Worm (Caenorhabditis elegans) whole organism, L1 larva: ENCODE measurements around the gene F58B4.2.

Experiments used
- C04F5.9 ChIP-seq: sonication (generic microtip); optimal IDR thresholded peaks from 2 replicates; lab custom pipeline; 2016; ENCODE audit warnings: missing genetic modification characterization, missing compliant biosample characterization
- C16A3.4 ChIP-seq: fragments of 150-350 bp; optimal IDR thresholded peaks from 2 replicates; lab custom pipeline; 2014; ENCODE audit warnings: missing biosample characterization, missing genetic modification characterization
- C34B4.2 ChIP-seq: sonication (generic microtip); optimal IDR thresholded peaks from 2 replicates; lab custom pipeline; 2017; ENCODE audit warnings: mild to moderate bottlenecking, missing genetic modification characterization, missing compliant biosample characterization
- Y116A8C.19 ChIP-seq: sonication (generic microtip); optimal IDR thresholded peaks from 2 replicates; lab custom pipeline; 2016; ENCODE audit warnings: missing compliant biosample characterization, missing genetic modification characterization, borderline replicate concordance
- aha-1 ChIP-seq: fragments of 150-350 bp; optimal IDR thresholded peaks from 2 replicates; lab custom pipeline; 2014; ENCODE audit warnings: missing biosample characterization, missing genetic modification characterization
- aly-2 ChIP-seq: fragments of 150-350 bp; optimal IDR thresholded peaks from 2 replicates; lab custom pipeline; 2014; ENCODE audit warnings: missing biosample characterization, missing genetic modification characterization
- ceh-82 ChIP-seq, 3 experiments: fragments of 150-350 bp in 1 of 3; sonication (generic microtip) in 2 of 3; optimal IDR thresholded peaks; 2 replicates each; lab custom pipeline; 2014 to 2017; ENCODE audit warnings: missing biosample characterization in 3 of 3, missing genetic modification characterization in 3 of 3
- ceh-88 ChIP-seq: fragments of 200-800 bp; sonication (Bioruptor generic); IDR thresholded peaks from 2 replicates; pipeline ENCODE4 v1.3.6; 2022; ENCODE audit warnings: missing genetic modification characterization, missing compliant biosample characterization
- ceh-90 ChIP-seq: sonication (generic microtip); optimal IDR thresholded peaks from 2 replicates; lab custom pipeline; 2016; ENCODE audit warnings: missing genetic modification characterization, missing compliant biosample characterization
- dpl-1 ChIP-seq, 3 experiments: fragments of 150-350 bp in 2 of 3; sonication (generic microtip) in 1 of 3; optimal IDR thresholded peaks; 2 replicates each; lab custom pipeline; 2014 to 2017; ENCODE audit warnings: missing biosample characterization in 3 of 3, missing genetic modification characterization in 3 of 3, missing genetic modification reagents in 3 of 3
- dsc-1 ChIP-seq: sonication (generic microtip); optimal IDR thresholded peaks from 2 replicates; lab custom pipeline; 2016; ENCODE audit warnings: mild to moderate bottlenecking, missing genetic modification characterization, missing compliant biosample characterization
- efl-1 ChIP-seq, 4 experiments: fragments of 150-350 bp; optimal IDR thresholded peaks in 3 of 4; peaks in 1 of 4; 1 replicate in 1 of 4; 2 replicates in 3 of 4; lab custom pipeline; 2014; ENCODE audit warnings: missing biosample characterization in 2 of 4, missing genetic modification characterization in 2 of 4, missing genetic modification reagents in 2 of 4
- efl-3 ChIP-seq: fragments of 200-800 bp; sonication (Bioruptor generic); optimal IDR thresholded peaks from 2 replicates; lab custom pipeline; 2018; ENCODE audit warnings: mild to moderate bottlenecking, missing genetic modification characterization, missing compliant biosample characterization
- elt-2 ChIP-seq: sonication (generic microtip); optimal IDR thresholded peaks from 2 replicates; lab custom pipeline; 2016; ENCODE audit warnings: missing genetic modification characterization, mild to moderate bottlenecking, inconsistent platforms, missing compliant biosample characterization, missing genetic modification reagents
- elt-3 ChIP-seq, 6 experiments: fragments of 150-350 bp in 1 of 6; sonication (generic microtip); optimal IDR thresholded peaks; 2 replicates each; lab custom pipeline; 2017 to 2018; ENCODE audit warnings: missing biosample characterization in 6 of 6, missing genetic modification characterization in 6 of 6, inconsistent platforms in 1 of 6
- fos-1 ChIP-seq: fragments of 150-350 bp; optimal IDR thresholded peaks from 2 replicates; lab custom pipeline; 2014; ENCODE audit warnings: missing biosample characterization, missing genetic modification characterization
- grh-1 ChIP-seq: fragments of 200-800 bp; sonication (Bioruptor generic); IDR thresholded peaks from 2 replicates; pipeline ENCODE4 v1.3.6; 2022; ENCODE audit warnings: missing genetic modification reagents, missing genetic modification characterization, missing compliant biosample characterization
- hlh-17 ChIP-seq: fragments of 200-800 bp; sonication (Bioruptor generic); optimal IDR thresholded peaks from 2 replicates; lab custom pipeline; 2018; ENCODE audit warnings: missing genetic modification characterization, mild to moderate bottlenecking, missing compliant biosample characterization, moderate library complexity, borderline replicate concordance
- hlh-4 ChIP-seq: sonication (generic microtip); optimal IDR thresholded peaks from 2 replicates; lab custom pipeline; 2016; ENCODE audit warnings: mild to moderate bottlenecking, missing genetic modification characterization, missing compliant biosample characterization
- irx-1 ChIP-seq: sonication (generic microtip); optimal IDR thresholded peaks from 2 replicates; lab custom pipeline; 2016; ENCODE audit warnings: missing genetic modification characterization, missing compliant biosample characterization
- jun-1 ChIP-seq: fragments of 150-350 bp; optimal IDR thresholded peaks from 2 replicates; lab custom pipeline; 2014; ENCODE audit warnings: missing biosample characterization, missing genetic modification reagents, missing genetic modification characterization
- lin-35 ChIP-seq, 2 experiments: fragments of 150-350 bp; optimal IDR thresholded peaks; 2 replicates each; lab custom pipeline; 2014; ENCODE audit warnings: missing biosample characterization in 2 of 2, missing genetic modification characterization in 2 of 2, missing genetic modification reagents in 2 of 2
- lin-39 ChIP-seq: fragments of 150-350 bp; optimal IDR thresholded peaks from 2 replicates; lab custom pipeline; 2014; ENCODE audit warnings: missing biosample characterization, missing genetic modification reagents, missing genetic modification characterization
- lir-3 ChIP-seq: sonication (generic microtip); optimal IDR thresholded peaks from 2 replicates; lab custom pipeline; 2016; ENCODE audit warnings: mild to moderate bottlenecking, missing genetic modification characterization, moderate library complexity, missing compliant biosample characterization; ENCODE audit not compliant: poor library complexity
- lsy-2 ChIP-seq, 2 experiments: fragments of 150-350 bp; optimal IDR thresholded peaks; 2 replicates each; lab custom pipeline; 2014; ENCODE audit warnings: missing biosample characterization in 2 of 2, missing genetic modification characterization in 2 of 2
- mdl-1 ChIP-seq, 2 experiments: fragments of 150-350 bp; optimal IDR thresholded peaks; 2 replicates each; lab custom pipeline; 2014 to 2017; ENCODE audit warnings: missing biosample characterization in 2 of 2, missing genetic modification characterization in 2 of 2, inconsistent platforms in 1 of 2
- mep-1 ChIP-seq: fragments of 150-350 bp; optimal IDR thresholded peaks from 2 replicates; lab custom pipeline; 2014; ENCODE audit warnings: missing biosample characterization, missing genetic modification characterization
- nhr-11 ChIP-seq: fragments of 150-350 bp; optimal IDR thresholded peaks from 2 replicates; lab custom pipeline; 2014; ENCODE audit warnings: missing biosample characterization, missing genetic modification characterization
- nhr-12 ChIP-seq: sonication (generic microtip); optimal IDR thresholded peaks from 2 replicates; lab custom pipeline; 2017; ENCODE audit warnings: missing biosample characterization, missing genetic modification characterization
- nhr-19 ChIP-seq: fragments of 200-800 bp; sonication (Bioruptor generic); conservative IDR thresholded peaks from 2 replicates; pipeline ENCODE4 v1.3.6; 2022; ENCODE audit warnings: missing genetic modification characterization, missing compliant biosample characterization
- nhr-28 ChIP-seq: fragments of 150-350 bp; optimal IDR thresholded peaks from 2 replicates; lab custom pipeline; 2014; ENCODE audit warnings: missing biosample characterization, missing genetic modification characterization
- nhr-71 ChIP-seq: sonication (generic microtip); optimal IDR thresholded peaks from 2 replicates; lab custom pipeline; 2016; ENCODE audit warnings: mild to moderate bottlenecking, missing genetic modification characterization, moderate library complexity, missing compliant biosample characterization
- nhr-84 ChIP-seq: sonication (generic microtip); optimal IDR thresholded peaks from 2 replicates; lab custom pipeline; 2017; ENCODE audit warnings: missing biosample characterization, missing genetic modification characterization
- nhr-85 ChIP-seq: sonication (generic microtip); peaks from one replicate; lab custom pipeline; 2016; ENCODE audit warnings: missing genetic modification characterization, inconsistent platforms, missing compliant biosample characterization
- pag-3 ChIP-seq: sonication (generic microtip); optimal IDR thresholded peaks from 2 replicates; lab custom pipeline; 2017; ENCODE audit warnings: missing genetic modification characterization, mild to moderate bottlenecking, missing compliant biosample characterization, antibody characterized with exemption, borderline replicate concordance; ENCODE audit not compliant: insufficient read depth
- rnt-1 ChIP-seq: sonication (generic microtip); optimal IDR thresholded peaks from 2 replicates; lab custom pipeline; 2016; ENCODE audit warnings: mild to moderate bottlenecking, missing genetic modification characterization, moderate library complexity, missing compliant biosample characterization
- snpc-4 ChIP-seq: fragments of 150-350 bp; optimal IDR thresholded peaks from 2 replicates; lab custom pipeline; 2014; ENCODE audit warnings: missing biosample characterization, missing genetic modification characterization
- snu-23 ChIP-seq: sonication (generic microtip); optimal IDR thresholded peaks from 2 replicates; lab custom pipeline; 2016; ENCODE audit warnings: missing genetic modification characterization, missing compliant biosample characterization
- sptf-1 ChIP-seq: fragments of 150-350 bp; optimal IDR thresholded peaks from 2 replicates; lab custom pipeline; 2014; ENCODE audit warnings: missing biosample characterization, missing genetic modification characterization
- sup-37 ChIP-seq: fragments of 200-800 bp; sonication (Bioruptor generic); optimal IDR thresholded peaks from 2 replicates; lab custom pipeline; 2018; ENCODE audit warnings: mild to moderate bottlenecking, missing genetic modification characterization, missing compliant biosample characterization
- swsn-7 ChIP-seq: sonication (generic microtip); optimal IDR thresholded peaks from 2 replicates; lab custom pipeline; 2016; ENCODE audit warnings: missing genetic modification characterization, missing compliant biosample characterization
- tbx-2 ChIP-seq: sonication (generic microtip); optimal IDR thresholded peaks from 2 replicates; lab custom pipeline; 2016; ENCODE audit warnings: missing genetic modification characterization, missing compliant biosample characterization
- unc-86 ChIP-seq: sonication (generic microtip); optimal IDR thresholded peaks from 2 replicates; lab custom pipeline; 2016; ENCODE audit warnings: missing genetic modification characterization, missing compliant biosample characterization
- unc-98 ChIP-seq: fragments of 200-800 bp; sonication (Bioruptor generic); IDR thresholded peaks from 2 replicates; pipeline ENCODE4 v1.3.6; 2022; ENCODE audit warnings: missing genetic modification characterization, missing compliant biosample characterization
- xbp-1 ChIP-seq: sonication (generic microtip); optimal IDR thresholded peaks from 2 replicates; lab custom pipeline; 2016; ENCODE audit warnings: missing genetic modification characterization, missing compliant biosample characterization
- zag-1 ChIP-seq: fragments of 150-350 bp; optimal IDR thresholded peaks from 2 replicates; lab custom pipeline; 2014; ENCODE audit warnings: missing biosample characterization, missing genetic modification characterization
- ztf-11 ChIP-seq, 2 experiments: sonication (generic microtip); optimal IDR thresholded peaks; 2 replicates each; lab custom pipeline; 2016 to 2017; ENCODE audit warnings: missing genetic modification characterization in 2 of 2, missing biosample characterization in 1 of 2, missing compliant biosample characterization in 1 of 2

The F58B4.2 gene

ce11 chrV:10942161-10942560 lies 23.9 kb upstream of the F58B4.2 start, which contains the start of gene zip-9:
Gene zip-9, plus strand, starts transcription at chrV:10942461.
- TF ChIP-seq ceh-88: no peak
- TF ChIP-seq efl-1 (optimal IDR thresholded peaks at IDR 0.05; lab: Kevin White, UChicago): no peak
- peak in 1 of 2 experiments; percentile 20 for TF ChIP-seq efl-1 (GFP tag; optimal IDR thresholded peaks at IDR 0.05 in 1 of 2; lab: Kevin White, UChicago)

DNA sequence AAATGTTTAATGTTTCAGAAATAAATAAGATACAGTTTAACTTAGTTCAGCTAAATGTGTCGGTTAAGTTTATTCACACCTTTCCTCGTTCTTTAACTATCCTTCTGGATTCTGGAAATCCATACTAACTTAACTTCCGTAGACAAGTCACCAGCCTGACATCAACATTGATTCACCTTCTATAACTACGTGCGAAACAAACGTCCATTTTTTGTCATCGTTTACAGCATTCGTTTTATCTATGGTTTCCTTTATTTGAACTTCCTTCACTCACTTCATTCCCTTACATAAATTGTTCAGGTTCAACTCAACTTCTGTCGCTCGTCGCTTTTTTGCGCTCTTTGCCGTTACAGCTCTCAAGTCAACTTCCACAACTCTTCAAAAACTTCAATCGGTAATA lies 22.9 kb upstream of the F58B4.2 start, which contains the start of gene F17C11.26:
Gene F17C11.26, plus strand, starts transcription at position 301 of the 400 bp plus-strand sequence.
- no peak for TF ChIP-seq nhr-85 (tag; lab: Kevin White, UChicago)
- no peak for TF ChIP-seq fos-1 (tag; lab: Kevin White, UChicago)
- no peak for TF ChIP-seq swsn-7 (tag; lab: Kevin White, UChicago)
- no peak for TF ChIP-seq snpc-4
- TF ChIP-seq snu-23 (GFP tag; lab: Kevin White, UChicago): no peak

DNA sequence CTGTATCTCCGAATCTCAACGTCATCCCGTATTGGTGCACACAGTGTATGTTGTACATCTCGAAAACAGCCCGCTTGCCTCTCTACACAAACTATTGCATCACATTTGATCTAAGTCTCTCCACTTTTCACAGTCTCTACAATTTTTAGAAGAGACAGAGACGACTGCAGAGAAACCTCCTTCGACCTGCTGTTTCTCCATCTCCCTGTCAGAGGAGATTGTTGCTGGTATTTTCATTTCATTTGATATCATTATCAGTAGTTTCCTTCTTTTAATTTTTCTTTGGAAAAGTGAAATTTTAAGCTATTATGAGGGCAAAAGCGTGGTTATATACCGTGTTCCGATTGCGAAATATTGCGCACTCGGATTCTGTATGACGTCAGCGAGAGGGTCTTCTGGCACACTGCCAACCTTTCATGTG lies 22.3 kb upstream of the F58B4.2 start:
- TF ChIP-seq dsc-1 (tag; lab: Kevin White, UChicago): peak; percentile 11
- TF ChIP-seq lin-35 (GFP tag; optimal IDR thresholded peaks at IDR 0.05; lab: Kevin White, UChicago): peak; percentile 43 to 61
- TF ChIP-seq rnt-1 (tag; lab: Kevin White, UChicago): peak; percentile 60
- TF ChIP-seq mep-1 (tag; lab: Kevin White, UChicago): peak; percentile 79
- TF ChIP-seq Y116A8C.19: no peak
- TF ChIP-seq hlh-4: no peak
- peak; percentile 83 for TF ChIP-seq nhr-71 (tag; lab: Kevin White, UChicago)
- peak; percentile 38 to 67 for TF ChIP-seq efl-1 (optimal IDR thresholded peaks at IDR 0.05; lab: Kevin White, UChicago)
- TF ChIP-seq efl-1 (GFP tag; optimal IDR thresholded peaks at IDR 0.05 in 1 of 2; lab: Kevin White, UChicago): no peak
- TF ChIP-seq pag-3: no peak
- TF ChIP-seq irx-1: no peak
- TF ChIP-seq C04F5.9 (tag; lab: Kevin White, UChicago): no peak
- TF ChIP-seq aha-1 (tag; lab: Kevin White, UChicago): no peak
- TF ChIP-seq mdl-1 (tag; optimal IDR thresholded peaks at IDR 0.05; lab: Kevin White, UChicago): peak in 1 of 2 experiments; percentile 53
- no peak for TF ChIP-seq nhr-12 (tag; lab: Kevin White, UChicago)
- TF ChIP-seq ceh-90 (tag; lab: Kevin White, UChicago): peak; percentile 14
- TF ChIP-seq hlh-17 (GFP tag; lab: Kevin White, UChicago): no peak
- TF ChIP-seq dpl-1 (GFP tag; optimal IDR thresholded peaks at IDR 0.05; lab: Kevin White, UChicago): peak; percentile 4 to 32 (median 30)
- peak; percentile 95 for TF ChIP-seq elt-2
- TF ChIP-seq ceh-82 (tag; optimal IDR thresholded peaks at IDR 0.05; lab: Kevin White, UChicago): peak in 2 of 3 experiments; percentile 13 to 58
- TF ChIP-seq jun-1: peak; percentile 62
- no peak for TF ChIP-seq grh-1 (GFP tag; lab: Robert Waterston, UW)
- peak; percentile 24 for TF ChIP-seq tbx-2 (tag; lab: Kevin White, UChicago)
- TF ChIP-seq nhr-19 (GFP tag; lab: Robert Waterston, UW): peak; percentile 66
- no peak for TF ChIP-seq efl-3 (GFP tag; lab: Kevin White, UChicago)
- no peak for TF ChIP-seq nhr-11 (tag; lab: Kevin White, UChicago)
- TF ChIP-seq fos-1 (tag; lab: Kevin White, UChicago): peak; percentile 62
- no peak for TF ChIP-seq lin-39
- TF ChIP-seq sup-37 (GFP tag; lab: Kevin White, UChicago): no peak
- TF ChIP-seq sptf-1 (tag; lab: Kevin White, UChicago): no peak
- TF ChIP-seq unc-98 (GFP tag; lab: Robert Waterston, UW): no peak
- TF ChIP-seq xbp-1: peak; percentile 24
- TF ChIP-seq nhr-28 (tag; lab: Kevin White, UChicago): no peak
- TF ChIP-seq C34B4.2 (tag; lab: Kevin White, UChicago): no peak
- peak; percentile 62 for TF ChIP-seq C16A3.4
- TF ChIP-seq snpc-4: no peak
- no peak for TF ChIP-seq unc-86
- no peak for TF ChIP-seq lir-3 (tag; lab: Kevin White, UChicago)
- TF ChIP-seq lsy-2 (tag; optimal IDR thresholded peaks at IDR 0.05; lab: Kevin White, UChicago): peak; percentile 53 to 70
- no peak for TF ChIP-seq ztf-11 (tag; optimal IDR thresholded peaks at IDR 0.05; lab: Kevin White, UChicago)
- no peak for TF ChIP-seq zag-1 (tag; lab: Kevin White, UChicago)
- no peak for TF ChIP-seq nhr-84
- peak in 3 of 6 experiments; percentile 19 to 83 (median 61) for TF ChIP-seq elt-3 (tag; optimal IDR thresholded peaks at IDR 0.05; lab: Kevin White, UChicago)
- peak; percentile 6 for TF ChIP-seq aly-2 (tag; lab: Kevin White, UChicago)
